Worm (Caenorhabditis elegans) whole organism, L4 larva: ENCODE measurements around the gene twk-2.

Source experiments
- Y5F2A.4 ChIP-seq: fragments of 200-800 bp; sonication (Bioruptor generic); optimal IDR thresholded peaks from 2 replicates; lab custom pipeline; 2018; ENCODE audit warnings: mild to moderate bottlenecking, missing genetic modification characterization, missing compliant biosample characterization
- ama-1 ChIP-seq: fragments of 150-350 bp; optimal IDR thresholded peaks from 2 replicates; lab custom pipeline; 2014; ENCODE audit warnings: inconsistent platforms, mixed read lengths
- attf-4 ChIP-seq: sonication (generic microtip); optimal IDR thresholded peaks from 3 replicates; lab custom pipeline; 2017; ENCODE audit warnings: missing biosample characterization, missing genetic modification characterization
- lin-13 ChIP-seq: fragments of 150-350 bp; optimal IDR thresholded peaks from 2 replicates; lab custom pipeline; 2014; ENCODE audit warnings: missing biosample characterization, missing genetic modification reagents, missing genetic modification characterization
- nhr-11 ChIP-seq: fragments of 150-350 bp; optimal IDR thresholded peaks from 2 replicates; lab custom pipeline; 2014; ENCODE audit warnings: missing biosample characterization, missing genetic modification characterization
- nhr-42 ChIP-seq: fragments of 200-800 bp; sonication (Bioruptor generic); IDR thresholded peaks from 2 replicates; pipeline ENCODE4 v1.3.6; 2022; ENCODE audit warnings: missing genetic modification characterization, missing compliant biosample characterization
- nhr-76 ChIP-seq: fragments of 150-350 bp; optimal IDR thresholded peaks from 2 replicates; lab custom pipeline; 2014; ENCODE audit warnings: missing biosample characterization, missing genetic modification characterization
- snpc-1.2 ChIP-seq: fragments of 200-800 bp; sonication (Bioruptor generic); IDR thresholded peaks from 2 replicates; pipeline ENCODE4 v1.3.6; 2022; ENCODE audit warnings: missing genetic modification reagents, missing genetic modification characterization, missing compliant biosample characterization

ce11 chrII:4417333-4417732 is 35.6 kb downstream of the twk-2 start, which contains the start of gene sod-5:
- TF ChIP-seq Y5F2A.4 (GFP tag; lab: Kevin White, UChicago) (no peak), attf-4 (tag; lab: Kevin White, UChicago) (no peak), snpc-1.2 (GFP tag; lab: Robert Waterston, UW) (no peak), ama-1 (lab: Kevin White, UChicago) (no peak), nhr-76 (no peak), nhr-42 (GFP tag; lab: Robert Waterston, UW) (no peak), lin-13 (no peak), nhr-11 (tag; lab: Kevin White, UChicago) (no peak)
